Worm (Caenorhabditis elegans): Measurements from ENCODE around the gene T28F3.9.

Gene T28F3.9

ce11 chrIV:17281060-17282021 is 27.0 kb upstream of the T28F3.9 start (continued):
- TF ChIP-seq ceh-58 (GFP tag; IDR thresholded peaks at IDR 0.05) = peak; percentile 89; the same call in 1 of the 2 replicates
- TF ChIP-seq F55B11.4 (tag; optimal IDR thresholded peaks at IDR 0.05; ENCODE audit: borderline replicate concordance, insufficient read depth) = no peak
- TF ChIP-seq ccch-3 (GFP tag; optimal IDR thresholded peaks at IDR 0.05) = peak; percentile 64
- TF ChIP-seq efl-1 (GFP tag; optimal IDR thresholded peaks at IDR 0.05) = peak; percentile 31
- TF ChIP-seq repo-1 (tag; optimal IDR thresholded peaks at IDR 0.05) = peak; percentile 97
- TF ChIP-seq Y53F4B.3 (GFP tag; IDR thresholded peaks at IDR 0.05) = no peak
- TF ChIP-seq ama-1 (optimal IDR thresholded peaks at IDR 0.05) = peak; percentile 99
- peak; percentile 89 to 95 for TF ChIP-seq ama-1 (GFP tag; optimal IDR thresholded peaks at IDR 0.05)
- peak; percentile 67 for TF ChIP-seq ZK185.1 (tag; optimal IDR thresholded peaks at IDR 0.05; ENCODE audit: poor library complexity, severe bottlenecking)
- peak; percentile 96 for TF ChIP-seq zfh-2 (GFP tag; conservative IDR thresholded peaks at IDR 0.05)
- TF ChIP-seq lsl-1 (GFP tag; optimal IDR thresholded peaks at IDR 0.05) = peak; percentile 65
- TF ChIP-seq akir-1 (GFP tag; optimal IDR thresholded peaks at IDR 0.05) = no peak
- peak; percentile 67 for TF ChIP-seq him-1 (tag; optimal IDR thresholded peaks at IDR 0.05)
- TF ChIP-seq athp-1 (tag; optimal IDR thresholded peaks at IDR 0.05) = peak; percentile 96
- no peak for TF ChIP-seq aptf-2 (GFP tag; conservative IDR thresholded peaks at IDR 0.05)
- no peak for TF ChIP-seq ztf-28 (GFP tag; IDR thresholded peaks at IDR 0.05)
- TF ChIP-seq B0019.2 (GFP tag; conservative IDR thresholded peaks at IDR 0.05) = peak; percentile 27; the same call in 1 of the 2 replicates
- peak; percentile 79 for TF ChIP-seq B0035.1 (tag; optimal IDR thresholded peaks at IDR 0.05)
- peak; percentile 59 for TF ChIP-seq ztf-26 (tag; optimal IDR thresholded peaks at IDR 0.05)
- TF ChIP-seq hmg-20 (GFP tag; IDR thresholded peaks at IDR 0.05) = peak; percentile 52; the same call in 1 of the 2 replicates
- peak; percentile 79 for TF ChIP-seq F23B12.7 (tag; optimal IDR thresholded peaks at IDR 0.05; ENCODE audit: insufficient read depth)
- peak; percentile 88 for TF ChIP-seq lin-54 (GFP tag; optimal IDR thresholded peaks at IDR 0.05)
- peak; percentile 73 for TF ChIP-seq nhr-27 (tag; optimal IDR thresholded peaks at IDR 0.05)
- peak; percentile 65; the same call in 1 of the 2 replicates for TF ChIP-seq K11D2.4 (GFP tag; IDR thresholded peaks at IDR 0.05)
- peak; percentile 97 for TF ChIP-seq Y56A3A.18 (GFP tag; IDR thresholded peaks at IDR 0.05)
- peak; percentile 71 for TF ChIP-seq T07F8.4 (tag; optimal IDR thresholded peaks at IDR 0.05)
- TF ChIP-seq lag-1 (GFP tag; IDR thresholded peaks at IDR 0.05) = no peak
- TF ChIP-seq nfya-2 (GFP tag; IDR thresholded peaks at IDR 0.05) = 0 out of 2 replicates have a peak, but pooled peaks have one; percentile 64
- peak; percentile 67 for TF ChIP-seq F10E7.11 (tag; optimal IDR thresholded peaks at IDR 0.05)
- no peak for TF ChIP-seq cebp-2 (GFP tag; IDR thresholded peaks at IDR 0.05)
- TF ChIP-seq egl-18 (GFP tag; IDR thresholded peaks at IDR 0.05) = no peak
- peak; percentile 76 for TF ChIP-seq tbp1 (GFP tag; optimal IDR thresholded peaks at IDR 0.05)
- peak; percentile 69 for TF ChIP-seq snpc-4 (GFP tag; optimal IDR thresholded peaks at IDR 0.05)
- peak; percentile 69 to 93 (median 79) for TF ChIP-seq snpc-4 (tag; optimal IDR thresholded peaks at IDR 0.05)
- TF ChIP-seq die-1 (tag; optimal IDR thresholded peaks at IDR 0.05) = peak; percentile 58
- peak; percentile 97 for TF ChIP-seq attf-6 (GFP tag; IDR thresholded peaks at IDR 0.05)
- TF ChIP-seq snpc-3.4 (tag; optimal IDR thresholded peaks at IDR 0.05) = peak; percentile 91

ce11 chrIV:17284099-17284498 is 24.2 kb upstream of the T28F3.9 start, which contains the start of gene nra-1:
nra-1 (minus strand) TSS chrIV:17284199.
- TF ChIP-seq efl-1 (GFP tag; optimal IDR thresholded peaks at IDR 0.05) (no peak), lin-40 (tag; optimal IDR thresholded peaks at IDR 0.05) (no peak), attf-3 (GFP tag; conservative IDR thresholded peaks at IDR 0.05) (no peak), B0035.1 (tag; optimal IDR thresholded peaks at IDR 0.05) (no peak), ceh-100 (GFP tag; IDR thresholded peaks at IDR 0.05) (no peak), ets-4 (GFP tag; optimal IDR thresholded peaks at IDR 0.05) (no peak), Y67H2A.10 (GFP tag; conservative IDR thresholded peaks at IDR 0.05) (no peak)
